Worm (Caenorhabditis elegans) whole organism, young adult: ENCODE measurements around the gene F26D2.3.

Source experiments
- ama-1 ChIP-seq, 3 experiments: fragments of 150-350 bp in 1 of 3; sonication (generic microtip) in 2 of 3; optimal IDR thresholded peaks; 2 replicates each; lab custom pipeline; 2014 to 2018; ENCODE audit warnings: missing biosample characterization in 2 of 3, missing genetic modification characterization in 2 of 3, missing genetic modification reagents in 2 of 3
- let-526 ChIP-seq: fragments of 200-800 bp; sonication (Bioruptor generic); IDR thresholded peaks from 2 replicates; pipeline ENCODE4 v1.3.6; 2022; ENCODE audit warnings: missing genetic modification reagents, missing genetic modification characterization, missing compliant biosample characterization
- lin-40 ChIP-seq: sonication (generic microtip); optimal IDR thresholded peaks from 2 replicates; lab custom pipeline; 2016; ENCODE audit warnings: missing genetic modification characterization, mild to moderate bottlenecking, missing compliant biosample characterization, missing genotype, missing genetic modification reagents
- pha-4 ChIP-seq: fragments of 150-350 bp; sonication (generic microtip); optimal IDR thresholded peaks from 2 replicates; lab custom pipeline; 2014; ENCODE audit warnings: missing biosample characterization, missing genetic modification reagents, missing genetic modification characterization
- snpc-4 ChIP-seq, 5 experiments: fragments of 150-350 bp in 1 of 5; sonication (generic microtip) in 4 of 5; optimal IDR thresholded peaks; 2 replicates each; lab custom pipeline; 2014 to 2018; ENCODE audit warnings: missing genetic modification characterization in 5 of 5, missing biosample characterization in 3 of 5, antibody characterized with exemption in 2 of 5, mild to moderate bottlenecking in 2 of 5, missing compliant biosample characterization in 2 of 5, missing genotype in 2 of 5, moderate library complexity in 2 of 5, missing genetic modification reagents in 1 of 5

- TF ChIP-seq snpc-4 (GFP tag; optimal IDR thresholded peaks at IDR 0.05; lab: Kevin White, UChicago) (no peak), snpc-4 (tag; optimal IDR thresholded peaks at IDR 0.05; lab: Kevin White, UChicago) (no peak), ama-1 (optimal IDR thresholded peaks at IDR 0.05; lab: Kevin White, UChicago) (no peak), ama-1 (GFP tag; optimal IDR thresholded peaks at IDR 0.05; lab: Kevin White, UChicago) (no peak), let-526 (GFP tag; lab: Robert Waterston, UW) (no peak), lin-40 (tag; lab: Kevin White, UChicago) (no peak), pha-4 (tag; lab: Kevin White, UChicago) (no peak)
Measured at ce11 chrV:16429503-16429902, 21.7 kb downstream of the F26D2.3 start, which contains the start of gene F26D2.10.
